Worm (Caenorhabditis elegans) whole organism, late embryonic: ENCODE measurements around the gene F42G4.7.

Source experiments
- ama-1 ChIP-seq: fragments of 150-350 bp; optimal IDR thresholded peaks from 2 replicates; lab custom pipeline; 2014
- ceh-9 ChIP-seq: sonication (generic microtip); optimal IDR thresholded peaks from 2 replicates; lab custom pipeline; 2016; ENCODE audit warnings: mild to moderate bottlenecking, missing genetic modification characterization, inconsistent platforms, missing compliant biosample characterization
- dmd-4 ChIP-seq: sonication (generic microtip); optimal IDR thresholded peaks from 2 replicates; lab custom pipeline; 2016; ENCODE audit warnings: borderline replicate concordance, missing genetic modification characterization, missing compliant biosample characterization
- fkh-10 ChIP-seq: fragments of 150-350 bp; optimal IDR thresholded peaks from 2 replicates; lab custom pipeline; 2014; ENCODE audit warnings: missing biosample characterization, missing genetic modification reagents, missing genetic modification characterization
- fkh-6 ChIP-seq: sonication (generic microtip); optimal IDR thresholded peaks from 2 replicates; lab custom pipeline; 2016; ENCODE audit warnings: missing genetic modification characterization, missing compliant biosample characterization
- hlh-30 ChIP-seq: sonication (generic microtip); optimal IDR thresholded peaks from 2 replicates; lab custom pipeline; 2017; ENCODE audit warnings: antibody characterized with exemption, missing genetic modification characterization, missing compliant biosample characterization; ENCODE audit not compliant: insufficient read depth
- nhr-11 ChIP-seq: fragments of 150-350 bp; optimal IDR thresholded peaks from 2 replicates; lab custom pipeline; 2014; ENCODE audit warnings: missing biosample characterization, missing genetic modification characterization
- pha-4 ChIP-seq: fragments of 150-350 bp; optimal IDR thresholded peaks from 2 replicates; lab custom pipeline; 2018; ENCODE audit warnings: missing biosample characterization, missing genetic modification reagents, missing genetic modification characterization
- pqm-1 ChIP-seq: sonication (generic microtip); optimal IDR thresholded peaks from 2 replicates; lab custom pipeline; 2016; ENCODE audit warnings: missing genetic modification characterization, missing compliant biosample characterization
- pros-1 ChIP-seq: fragments of 150-350 bp; optimal IDR thresholded peaks from 2 replicates; lab custom pipeline; 2014; ENCODE audit warnings: missing biosample characterization, missing genetic modification reagents, missing genetic modification characterization
- tbx-2 ChIP-seq: sonication (generic microtip); optimal IDR thresholded peaks from 2 replicates; lab custom pipeline; 2016; ENCODE audit warnings: missing genetic modification characterization, missing compliant biosample characterization

DNA sequence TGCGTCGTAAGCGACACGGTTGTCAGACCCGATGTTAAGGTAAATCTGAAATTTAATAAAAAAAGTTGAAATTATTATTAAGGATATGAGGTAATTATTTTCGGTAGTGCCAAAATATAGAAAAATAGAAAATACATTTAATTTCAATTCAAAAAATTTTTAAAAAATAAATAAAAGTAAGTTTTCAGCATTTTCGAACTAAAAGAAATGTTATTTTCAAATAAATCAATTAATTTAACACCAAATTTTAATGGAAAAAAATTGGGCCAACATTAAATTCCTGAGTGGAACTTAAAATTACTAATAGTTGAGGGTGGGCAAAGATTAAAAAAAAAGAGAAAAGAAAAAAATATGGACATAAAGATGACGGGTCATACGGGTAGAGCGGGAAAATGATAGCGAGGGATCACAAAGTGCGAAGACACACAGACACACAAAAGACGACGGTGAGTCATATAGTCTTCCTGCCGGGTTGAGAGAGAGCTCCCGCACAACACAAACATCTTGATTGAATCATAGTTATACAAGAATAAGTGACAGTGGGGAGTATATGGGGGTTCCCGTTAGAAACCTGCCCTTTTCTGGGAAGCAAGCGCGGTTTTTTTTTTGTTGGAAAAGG lies 21.2 kb downstream of the F42G4.7 start, which contains the start of gene max-2:
- TF ChIP-seq pros-1 (tag; lab: Kevin White, UChicago) (no peak), ceh-9 (tag; lab: Kevin White, UChicago) (no peak), fkh-6 (tag; lab: Kevin White, UChicago) (no peak), pqm-1 (tag; lab: Kevin White, UChicago) (no peak), nhr-11 (tag; lab: Kevin White, UChicago) (no peak), hlh-30 (tag; lab: Kevin White, UChicago) (no peak), fkh-10 (no peak), tbx-2 (tag; lab: Kevin White, UChicago) (no peak), pha-4 (tag; lab: Kevin White, UChicago) (no peak), ama-1 (lab: Kevin White, UChicago) (no peak), dmd-4 (no peak)
